Fruit fly (Drosophila melanogaster) whole organism, embryonic: Measurements from ENCODE around the gene Pvf2.

ENCODE experiments used
- CG15696 ChIP-seq: fragments of 200-800 bp; sonication (Bioruptor generic); optimal IDR thresholded peaks from 2 replicates; lab custom pipeline; 2019; ENCODE audit warnings: missing biosample characterization, mild to moderate bottlenecking, missing genetic modification characterization, moderate library complexity
- CG17328 ChIP-seq: fragments of 200-800 bp; sonication (Bioruptor generic); IDR thresholded peaks from 2 replicates; pipeline ENCODE4 v1.3.6; 2022; ENCODE audit warnings: missing biosample characterization, missing genetic modification characterization
- CG30020 ChIP-seq: fragments of 200-800 bp; optimal IDR thresholded peaks from 2 replicates; lab custom pipeline; 2019; ENCODE audit warnings: missing biosample characterization, mild to moderate bottlenecking, missing genetic modification characterization, moderate library complexity
- D ChIP-seq, 2 experiments: fragments of 200-800 bp in 1 of 2; fragments of >200 bp in 1 of 2; sonication (Bioruptor generic) in 1 of 2; optimal IDR thresholded peaks; 2 replicates in 1 of 2; 3 replicates in 1 of 2; lab custom pipeline; 2017; ENCODE audit warnings: mild to moderate bottlenecking in 1 of 2, missing biosample characterization in 1 of 2, missing genetic modification characterization in 1 of 2, missing genetic modification reagents in 1 of 2
- Ravus ChIP-seq: fragments of 200-800 bp; sonication (Bioruptor generic); IDR thresholded peaks from 2 replicates; pipeline ENCODE4 v1.3.6; 2022; ENCODE audit warnings: missing biosample characterization, missing genetic modification characterization
- nerfin-2 ChIP-seq: fragments of 200-800 bp; sonication (Bioruptor generic); IDR thresholded peaks from 2 replicates; pipeline ENCODE4 v1.3.6; 2022; ENCODE audit warnings: missing biosample characterization, missing genetic modification characterization; ENCODE audit not compliant: partially characterized antibody
- unc-4 ChIP-seq: fragments of 200-800 bp; sonication (Bioruptor generic); IDR thresholded peaks from 2 replicates; pipeline ENCODE4 v1.3.6; 2022; ENCODE audit warnings: missing biosample characterization, missing genetic modification characterization; ENCODE audit not compliant: partially characterized antibody

DNA sequence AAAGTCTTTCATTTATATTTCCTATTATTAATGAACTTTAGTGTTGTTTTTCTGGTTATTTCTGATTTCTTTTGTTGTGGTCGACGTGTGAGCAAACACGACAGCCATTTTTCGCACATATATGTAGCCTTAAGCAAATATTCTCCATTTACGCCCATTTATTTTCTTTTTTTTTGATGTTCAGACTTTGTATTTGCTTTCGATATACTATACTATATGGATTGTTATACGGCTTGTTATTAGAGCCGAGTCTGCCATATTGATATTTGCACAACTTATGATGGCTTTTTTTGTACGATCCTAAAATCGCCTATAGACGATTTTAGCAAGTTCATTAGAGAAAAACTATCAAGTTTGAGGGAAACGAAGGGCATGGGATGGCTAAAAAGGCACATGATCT, 36.7 kb downstream of the Pvf2 start:
- no peak for TF ChIP-seq unc-4 (GFP tag; lab: Robert Waterston, UW)
- TF ChIP-seq nerfin-2 (GFP tag; lab: Robert Waterston, UW), result no peak
- TF ChIP-seq CG15696 (tag; lab: Kevin White, UChicago), result no peak
- no peak for TF ChIP-seq Ravus
- TF ChIP-seq D (optimal IDR thresholded peaks at IDR 0.05; lab: Kevin White, UChicago), result no peak
- TF ChIP-seq D (GFP tag; optimal IDR thresholded peaks at IDR 0.05; lab: Kevin White, UChicago), result no peak
- no peak for TF ChIP-seq CG17328
- TF ChIP-seq CG30020 (tag; lab: Kevin White, UChicago), result no peak
